Worm (Caenorhabditis elegans): ENCODE data around the gene nhr-247.

The nhr-247 gene

DNA sequence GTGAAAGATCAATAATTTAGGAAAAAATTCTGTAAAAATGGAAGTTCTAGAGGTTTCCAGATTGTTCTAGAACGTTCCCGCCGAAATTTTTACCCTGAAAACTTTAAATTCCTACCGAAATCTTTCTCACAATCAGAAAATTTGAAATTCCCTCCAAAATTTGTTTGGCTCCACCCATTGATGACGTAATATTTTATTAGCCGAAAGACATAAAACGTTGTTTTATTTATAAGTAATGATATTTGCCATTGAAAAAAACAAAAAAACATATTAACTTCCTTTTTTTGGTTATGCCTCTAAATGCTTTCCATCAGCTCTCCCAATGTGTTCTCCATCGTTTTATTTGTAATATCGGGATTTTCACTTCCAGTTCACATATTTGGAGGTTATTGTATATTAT is 7.5 kb downstream of the nhr-247 start, which contains the start of gene srh-295:
Gene srh-295 (plus strand): TSS at position 301 of the 400 bp plus-strand sequence.
- TF ChIP-seq ceh-44 (GFP tag; IDR thresholded peaks at IDR 0.05), result no peak
- no peak for TF ChIP-seq aha-1 (tag)
- no peak for TF ChIP-seq nhr-11 (tag; optimal IDR thresholded peaks at IDR 0.05)
- no peak for TF ChIP-seq madf-5 (GFP tag; IDR thresholded peaks at IDR 0.05)
- TF ChIP-seq Y5F2A.4 (GFP tag; optimal IDR thresholded peaks at IDR 0.05), result no peak
- no peak for TF ChIP-seq Y48G9A.11 (GFP tag; IDR thresholded peaks at IDR 0.05)
- no peak for TF ChIP-seq dmd-6 (GFP tag; IDR thresholded peaks at IDR 0.05)
- TF ChIP-seq vab-7 (GFP tag; IDR thresholded peaks at IDR 0.05), result no peak

DNA sequence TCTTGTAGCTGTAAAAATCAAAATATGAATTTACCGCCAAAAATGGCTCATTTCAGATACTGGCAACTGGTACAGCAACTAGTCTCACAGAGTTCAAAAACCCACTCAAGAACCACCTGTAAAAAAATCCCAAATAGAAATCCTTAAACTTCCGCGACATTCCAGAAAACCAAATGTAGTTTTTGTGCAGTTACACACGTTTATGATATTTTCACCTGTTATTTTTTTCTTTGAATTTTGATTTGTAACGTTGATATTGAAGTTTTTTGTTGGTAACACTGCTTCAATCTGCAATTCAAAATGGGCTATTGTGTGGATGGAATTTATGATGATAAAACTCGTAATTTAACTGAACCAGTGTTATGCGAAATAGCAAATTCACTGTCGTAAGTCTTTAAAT is 10.1 kb downstream of the nhr-247 start, which contains the start of gene srw-113:
Gene srw-113 (plus strand): TSS at position 301 of the 400 bp plus-strand sequence.
- TF ChIP-seq dmd-9 (GFP tag; IDR thresholded peaks at IDR 0.05) (no peak), nhr-48 (tag; optimal IDR thresholded peaks at IDR 0.05) (no peak), lsy-2 (tag; optimal IDR thresholded peaks at IDR 0.05) (no peak), aly-2 (tag; optimal IDR thresholded peaks at IDR 0.05) (no peak), unc-130 (GFP tag; optimal IDR thresholded peaks at IDR 0.05) (no peak), gei-8 (GFP tag; optimal IDR thresholded peaks at IDR 0.05) (no peak), unc-39 (tag; optimal IDR thresholded peaks at IDR 0.05) (no peak), lir-3 (tag; optimal IDR thresholded peaks at IDR 0.05) (no peak)

DNA sequence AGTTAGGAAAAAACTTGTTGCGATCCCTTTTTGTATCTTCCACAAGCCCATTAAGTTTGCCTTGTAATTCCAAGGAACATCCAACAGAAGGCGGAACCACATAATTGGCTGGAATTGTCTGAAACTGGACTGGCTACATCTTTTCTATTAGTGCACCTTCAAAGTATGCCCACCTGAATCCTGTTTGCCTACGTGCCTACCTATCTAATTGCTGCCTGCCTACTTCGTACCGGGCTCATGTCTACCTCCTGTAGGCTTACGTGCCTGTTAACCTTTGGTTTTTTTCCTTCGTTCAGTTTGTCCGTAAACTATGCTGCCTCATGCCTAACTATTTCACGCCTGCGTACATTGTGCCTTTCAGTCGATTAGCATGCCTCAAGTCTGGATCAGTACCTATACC is 14.6 kb downstream of the nhr-247 start, which contains the start of gene wrt-7:
Gene wrt-7 (minus strand): TSS at position 101 of the 400 bp plus-strand sequence.
- TF ChIP-seq daf-12 (tag; optimal IDR thresholded peaks at IDR 0.05) (no peak), unc-62 (GFP tag; optimal IDR thresholded peaks at IDR 0.05 in 1 of 2) (peak in 1 of 2 experiments; percentile 33), unc-62 (tag; optimal IDR thresholded peaks at IDR 0.05) (no peak)

DNA sequence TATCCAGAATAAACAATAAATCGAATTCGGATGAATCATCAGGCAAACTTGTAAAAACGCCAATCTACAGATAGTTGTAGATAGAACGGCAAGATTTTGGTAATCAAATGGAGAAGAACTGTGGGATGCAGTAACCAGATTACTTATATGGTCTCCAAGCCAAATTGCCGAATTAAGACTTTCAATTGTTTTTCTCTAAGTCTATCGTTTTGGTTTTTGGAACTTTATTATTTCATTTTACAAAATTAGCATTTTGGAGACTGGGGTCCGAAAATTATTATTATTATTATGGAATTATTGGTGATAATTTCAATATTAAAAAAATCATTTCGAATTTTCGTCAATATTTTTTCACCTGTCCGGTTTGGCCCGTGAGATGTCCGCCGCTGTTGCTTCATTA is 16.6 kb downstream of the nhr-247 start, which contains the start of gene clec-228:
Gene clec-228 (minus strand): TSS at position 101 of the 400 bp plus-strand sequence.
- TF ChIP-seq nhr-102 (tag; optimal IDR thresholded peaks at IDR 0.05) (no peak), spr-3 (GFP tag; optimal IDR thresholded peaks at IDR 0.05) (no peak), T26A8.4 (GFP tag; IDR thresholded peaks at IDR 0.05) (no peak), Y48G9A.11 (GFP tag; IDR thresholded peaks at IDR 0.05) (no peak), egl-43 (GFP tag; IDR thresholded peaks at IDR 0.05) (no peak), F44E2.7 (GFP tag; IDR thresholded peaks at IDR 0.05) (no peak), F26F4.8 (GFP tag; conservative IDR thresholded peaks at IDR 0.05) (no peak), ceh-32 (tag; optimal IDR thresholded peaks at IDR 0.05; ENCODE audit: poor library complexity) (no peak), vab-7 (GFP tag; IDR thresholded peaks at IDR 0.05) (no peak), duxl-1 (tag; optimal IDR thresholded peaks at IDR 0.05; ENCODE audit: poor library complexity) (no peak), madf-5 (GFP tag; IDR thresholded peaks at IDR 0.05) (no peak), skn-1 (tag; optimal IDR thresholded peaks at IDR 0.05) (no peak)

DNA sequence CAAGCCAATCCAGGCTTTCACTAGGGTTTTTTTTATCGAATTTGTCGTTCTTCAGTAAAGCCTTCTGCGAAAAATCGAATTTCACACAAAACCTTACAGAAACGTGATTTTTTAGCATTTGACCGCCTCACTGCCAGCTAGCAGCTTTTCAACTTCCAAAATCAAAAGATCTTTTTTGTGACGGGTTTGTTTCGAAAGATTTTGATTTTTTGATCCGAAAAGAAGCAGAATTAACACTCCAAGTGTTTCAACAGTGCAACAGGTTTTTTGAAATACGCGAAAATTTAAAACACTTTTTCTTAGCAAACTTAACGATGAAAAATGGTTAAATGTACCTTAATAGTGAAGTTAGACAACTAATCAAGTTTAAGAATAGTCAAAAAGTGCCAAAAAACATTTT is 18.6 kb downstream of the nhr-247 start, which contains the start of gene clec-229:
Gene clec-229 (minus strand): TSS at position 101 of the 400 bp plus-strand sequence.
- TF ChIP-seq unc-62 (GFP tag; optimal IDR thresholded peaks at IDR 0.05 in 1 of 2) (peak in 1 of 2 experiments; percentile 24), unc-62 (tag; optimal IDR thresholded peaks at IDR 0.05) (no peak), Y105C5A.15 (GFP tag; IDR thresholded peaks at IDR 0.05) (no peak)

DNA sequence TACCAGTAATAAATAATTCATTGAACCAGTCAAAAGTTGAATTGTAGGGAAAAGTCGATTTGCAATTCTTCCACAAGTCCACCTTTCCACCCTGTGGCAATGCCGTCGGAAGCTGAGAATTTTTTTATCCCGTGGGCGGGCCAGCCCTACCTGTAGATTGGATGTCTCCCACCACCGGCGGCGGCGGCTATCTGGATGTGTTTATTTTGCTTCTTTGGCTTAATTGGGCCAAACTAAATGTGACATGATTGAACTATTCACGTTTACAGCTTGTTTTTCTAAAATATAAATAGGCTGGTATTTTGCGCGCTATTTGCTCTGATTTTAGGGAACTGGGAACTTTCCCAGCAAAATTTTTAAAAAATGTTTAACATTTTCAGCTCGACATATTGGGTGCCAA is 21.7 kb downstream of the nhr-247 start, which contains the start of gene wrt-8:
Gene wrt-8 (minus strand): TSS at position 101 of the 400 bp plus-strand sequence.
- no peak for TF ChIP-seq pha-4 (GFP tag; IDR thresholded peaks at IDR 0.05)
- TF ChIP-seq pha-4 (tag; optimal IDR thresholded peaks at IDR 0.05), result no peak
- TF ChIP-seq sdz-12 (GFP tag; optimal IDR thresholded peaks at IDR 0.05), result no peak
- no peak for TF ChIP-seq dpl-1 (GFP tag; optimal IDR thresholded peaks at IDR 0.05)
- TF ChIP-seq daf-16 (GFP tag; optimal IDR thresholded peaks at IDR 0.05), result no peak
- TF ChIP-seq daf-16 (tag; optimal IDR thresholded peaks at IDR 0.05), result no peak
- no peak for TF ChIP-seq mdl-1 (tag; optimal IDR thresholded peaks at IDR 0.05)
- TF ChIP-seq duxl-1 (tag; optimal IDR thresholded peaks at IDR 0.05; ENCODE audit: poor library complexity), result no peak
- TF ChIP-seq zfp-2 (tag; optimal IDR thresholded peaks at IDR 0.05), result no peak
- no peak for TF ChIP-seq T20F7.1 (GFP tag; optimal IDR thresholded peaks at IDR 0.05)
- TF ChIP-seq dve-1 (tag; optimal IDR thresholded peaks at IDR 0.05; ENCODE audit: insufficient read depth), result no peak
- no peak for TF ChIP-seq php-3 (GFP tag; IDR thresholded peaks at IDR 0.05)
- TF ChIP-seq lin-13 (GFP tag; optimal IDR thresholded peaks at IDR 0.05), result no peak
- TF ChIP-seq ceh-44 (GFP tag; IDR thresholded peaks at IDR 0.05), result no peak
- TF ChIP-seq nhr-25 (tag; optimal IDR thresholded peaks at IDR 0.05; ENCODE audit: borderline replicate concordance, insufficient read depth), result no peak
- TF ChIP-seq ztf-11 (tag; optimal IDR thresholded peaks at IDR 0.05), result no peak
